Worm (Caenorhabditis elegans) whole organism, L1 larva: Measurements from ENCODE around the gene cdkr-3.

Experiments used
- ama-1 ChIP-seq: fragments of 150-350 bp; optimal IDR thresholded peaks from 2 replicates; lab custom pipeline; 2014
- ceh-82 ChIP-seq, 3 experiments: fragments of 150-350 bp in 1 of 3; sonication (generic microtip) in 2 of 3; optimal IDR thresholded peaks; 2 replicates each; lab custom pipeline; 2014 to 2017; ENCODE audit warnings: missing biosample characterization in 3 of 3, missing genetic modification characterization in 3 of 3
- ceh-88 ChIP-seq: fragments of 200-800 bp; sonication (Bioruptor generic); IDR thresholded peaks from 2 replicates; pipeline ENCODE4 v1.3.6; 2022; ENCODE audit warnings: missing genetic modification characterization, missing compliant biosample characterization
- jun-1 ChIP-seq: fragments of 150-350 bp; optimal IDR thresholded peaks from 2 replicates; lab custom pipeline; 2014; ENCODE audit warnings: missing biosample characterization, missing genetic modification reagents, missing genetic modification characterization
- mep-1 ChIP-seq: fragments of 150-350 bp; optimal IDR thresholded peaks from 2 replicates; lab custom pipeline; 2014; ENCODE audit warnings: missing biosample characterization, missing genetic modification characterization
- nhr-12 ChIP-seq: sonication (generic microtip); optimal IDR thresholded peaks from 2 replicates; lab custom pipeline; 2017; ENCODE audit warnings: missing biosample characterization, missing genetic modification characterization
- nhr-71 ChIP-seq: sonication (generic microtip); optimal IDR thresholded peaks from 2 replicates; lab custom pipeline; 2016; ENCODE audit warnings: mild to moderate bottlenecking, missing genetic modification characterization, moderate library complexity, missing compliant biosample characterization
- nhr-90 ChIP-seq: sonication (generic microtip); optimal IDR thresholded peaks from 2 replicates; lab custom pipeline; 2016; ENCODE audit warnings: mild to moderate bottlenecking, missing genetic modification characterization, missing compliant biosample characterization; ENCODE audit not compliant: poor library complexity
- pqm-1 ChIP-seq: sonication (generic microtip); optimal IDR thresholded peaks from 3 replicates; lab custom pipeline; 2017; ENCODE audit warnings: missing biosample characterization, missing genetic modification characterization
- skn-1 ChIP-seq: fragments of 150-350 bp; optimal IDR thresholded peaks from 2 replicates; lab custom pipeline; 2014; ENCODE audit warnings: missing biosample characterization, missing genetic modification characterization

- TF ChIP-seq mep-1 (tag; lab: Kevin White, UChicago) (no peak), ama-1 (lab: Kevin White, UChicago) (no peak), nhr-71 (tag; lab: Kevin White, UChicago) (no peak), nhr-12 (tag; lab: Kevin White, UChicago) (no peak), nhr-90 (no peak), ceh-82 (tag; optimal IDR thresholded peaks at IDR 0.05; lab: Kevin White, UChicago) (no peak), jun-1 (tag; lab: Kevin White, UChicago) (no peak), ceh-88 (GFP tag; lab: Robert Waterston, UW) (no peak), skn-1 (tag; lab: Kevin White, UChicago) (no peak), pqm-1 (tag; lab: Kevin White, UChicago) (no peak)
Observed at ce11 chrV:20317442-20317841, 47.5 kb downstream of the cdkr-3 start, which contains the start of gene Y113G7C.1.
